Fruit fly (Drosophila melanogaster): Measurements from ENCODE around the gene Fur1.

The Fur1 gene

DNA sequence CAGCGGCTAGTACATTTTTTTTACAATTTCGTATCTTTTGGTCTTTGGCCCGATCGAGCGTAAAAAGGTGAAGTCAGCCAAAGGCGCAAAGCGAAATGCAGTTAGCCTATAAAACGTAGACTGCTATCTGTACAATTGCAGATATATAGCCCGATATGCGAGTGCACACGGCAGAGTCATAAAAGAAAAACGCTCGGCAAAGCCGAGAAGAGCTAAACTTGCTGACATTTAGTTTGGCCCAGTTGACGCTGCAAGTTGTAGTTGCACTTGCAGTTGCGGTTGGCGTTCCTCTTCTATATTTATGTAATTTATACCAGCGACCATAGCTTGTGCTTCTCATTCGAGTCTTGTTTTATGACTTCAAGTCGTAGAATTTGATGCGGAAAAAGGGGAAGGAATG, 12.2 kb downstream of the Fur1 start:
- TF ChIP-seq bbx (GFP tag; IDR thresholded peaks at IDR 0.05; ENCODE audit: partially characterized antibody) (0 out of 2 replicates have a peak, but pooled peaks have one; percentile 21), Med (GFP tag) (peak; percentile 17), CG2889 (GFP tag; IDR thresholded peaks at IDR 0.05) (no peak)

DNA sequence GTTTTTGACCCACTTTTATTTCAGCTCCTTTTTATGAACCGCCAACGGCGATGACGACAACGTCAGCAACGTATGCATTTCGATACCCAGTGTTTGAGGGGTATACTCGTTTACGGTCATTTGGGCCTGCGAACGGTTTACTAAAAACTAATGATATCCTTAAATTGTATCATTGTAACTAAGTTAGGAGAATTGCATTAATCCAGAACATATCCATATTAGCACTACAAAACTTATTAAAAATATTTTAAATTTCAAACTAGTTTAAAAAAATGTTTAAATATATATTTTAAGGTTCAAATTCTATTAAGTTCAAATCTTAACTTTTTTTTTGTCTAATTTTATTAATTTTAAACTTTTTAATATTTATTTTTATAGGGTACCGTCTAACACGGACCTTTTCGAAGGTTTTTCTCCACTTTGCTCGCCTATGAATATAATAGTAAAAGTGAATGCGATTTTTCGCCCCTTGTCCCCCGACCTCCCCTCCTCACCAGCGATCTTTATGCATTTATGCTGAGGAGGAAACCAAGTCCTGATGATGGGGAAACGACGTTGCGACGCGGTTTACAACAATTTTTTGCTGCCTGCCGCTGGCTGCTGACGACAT, 13.6 kb downstream of the Fur1 start:
- TF ChIP-seq CG9797 (GFP tag; optimal IDR thresholded peaks at IDR 0.05) (no peak), CG2678 (tag; optimal IDR thresholded peaks at IDR 0.05) (peak; percentile 45), pum (GFP tag; optimal IDR thresholded peaks at IDR 0.05) (no peak), Sry-β (GFP tag; optimal IDR thresholded peaks at IDR 0.05) (no peak), CG8944 (GFP tag; optimal IDR thresholded peaks at IDR 0.05) (no peak), CG31441 (GFP tag; IDR thresholded peaks at IDR 0.05) (peak; percentile 53; the same call in 1 of the 2 replicates), Fer1 (GFP tag; optimal IDR thresholded peaks at IDR 0.05) (no peak), cato (GFP tag; optimal IDR thresholded peaks at IDR 0.05; ENCODE audit: borderline replicate concordance) (no peak), peb (GFP tag; IDR thresholded peaks at IDR 0.05) (no peak), Gug (GFP tag; IDR thresholded peaks at IDR 0.05) (no peak), CG8281 (tag; optimal IDR thresholded peaks at IDR 0.05) (no peak), CrebB (tag; optimal IDR thresholded peaks at IDR 0.05) (no peak), CG11398 (GFP tag; optimal IDR thresholded peaks at IDR 0.05) (no peak), Atf6 (GFP tag; IDR thresholded peaks at IDR 0.05) (no peak), CG12659 (GFP tag; optimal IDR thresholded peaks at IDR 0.05) (no peak), crol (GFP tag; IDR thresholded peaks at IDR 0.05) (no peak), shn (GFP tag; optimal IDR thresholded peaks at IDR 0.05) (no peak), vnd (GFP tag; IDR thresholded peaks at IDR 0.05; ENCODE audit: partially characterized antibody) (no peak), CG9727 (GFP tag; optimal IDR thresholded peaks at IDR 0.05) (peak; percentile 20), CG4617 (GFP tag; optimal IDR thresholded peaks at IDR 0.05; ENCODE audit: borderline replicate concordance) (no peak), Hmx (GFP tag; optimal IDR thresholded peaks at IDR 0.05) (no peak), CTCF (GFP tag; optimal IDR thresholded peaks at IDR 0.05) (no peak), ttk (GFP tag; IDR thresholded peaks at IDR 0.05) (no peak), Deaf1 (tag; optimal IDR thresholded peaks at IDR 0.05) (no peak), sug (tag; optimal IDR thresholded peaks at IDR 0.05) (no peak), CG7987 (GFP tag; optimal IDR thresholded peaks at IDR 0.05) (no peak), CG10462 (GFP tag; optimal IDR thresholded peaks at IDR 0.05) (no peak), CG14014 (GFP tag; IDR thresholded peaks at IDR 0.05) (no peak), CG4707 (GFP tag; optimal IDR thresholded peaks at IDR 0.05) (no peak), hkb (optimal IDR thresholded peaks at IDR 0.05) (no peak), hkb (GFP tag; IDR thresholded peaks at IDR 0.05) (no peak), Blimp-1 (GFP tag; optimal IDR thresholded peaks at IDR 0.05) (peak; percentile 26), CG2199 (GFP tag; IDR thresholded peaks at IDR 0.05) (no peak), pan (optimal IDR thresholded peaks at IDR 0.05) (no peak), pan (GFP tag; optimal IDR thresholded peaks at IDR 0.05 in 1 of 2, IDR thresholded peaks at IDR 0.05 in 1 of 2) (no peak), Oaz (GFP tag; IDR thresholded peaks at IDR 0.05) (no peak), HLH3B (GFP tag; IDR thresholded peaks at IDR 0.05) (no peak), CG6813 (GFP tag; optimal IDR thresholded peaks at IDR 0.05) (no peak), ems (GFP tag; optimal IDR thresholded peaks at IDR 0.05) (no peak), BtbVII (GFP tag; optimal IDR thresholded peaks at IDR 0.05) (no peak), CG15011 (GFP tag; optimal IDR thresholded peaks at IDR 0.05) (no peak), Mes4 (GFP tag; optimal IDR thresholded peaks at IDR 0.05) (no peak), lilli (GFP tag; optimal IDR thresholded peaks at IDR 0.05) (no peak), CG34422 (GFP tag; IDR thresholded peaks at IDR 0.05) (no peak), CG13123 (GFP tag; optimal IDR thresholded peaks at IDR 0.05) (no peak), D19B (GFP tag; optimal IDR thresholded peaks at IDR 0.05) (peak; percentile 27), CG14667 (GFP tag; IDR thresholded peaks at IDR 0.05) (no peak), CG8478 (optimal IDR thresholded peaks at IDR 0.05) (no peak)
